Fruit fly (Drosophila melanogaster) whole organism: ENCODE results near the gene armi.

ENCODE experiments used
- CG8478 ChIP-seq: fragments of >200 bp; optimal IDR thresholded peaks from 2 replicates; lab custom pipeline; 2018; ENCODE audit warnings: inconsistent platforms
- psq ChIP-seq: fragments of >200 bp; optimal IDR thresholded peaks from 2 replicates; lab custom pipeline; 2017

- TF ChIP-seq psq (lab: Kevin White, UChicago) (no peak), CG8478 (no peak)
Measured at dm6 chr3L:3456922-3457321, 4.2 kb upstream of the armi start.
